Fruit fly (Drosophila melanogaster): Measurements from ENCODE around the gene PK2-R2.

PK2-R2 gene

DNA sequence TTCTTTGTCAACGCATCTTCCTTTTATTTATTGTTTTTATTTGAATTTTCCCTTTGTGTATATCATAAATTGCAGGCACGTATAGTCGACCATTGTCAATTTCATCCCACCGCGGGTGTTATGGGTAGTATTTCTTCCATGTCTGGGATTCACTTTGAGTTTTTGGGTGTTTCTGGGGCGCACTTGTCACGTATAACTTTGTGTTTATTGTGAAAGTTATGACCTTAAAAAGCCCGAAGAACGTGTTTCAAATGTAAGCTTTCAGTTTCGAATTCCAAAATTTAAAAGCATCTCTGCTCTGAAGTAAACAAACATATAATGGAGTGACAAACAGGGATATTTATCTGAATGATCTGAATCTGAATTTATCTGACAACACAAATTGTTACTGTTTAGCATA lies 27.4 kb downstream of the PK2-R2 start:
- TF ChIP-seq Eip75B (GFP tag; optimal IDR thresholded peaks at IDR 0.05) (no peak), Eip78C (GFP tag) (peak; percentile 27), fkh (GFP tag; optimal IDR thresholded peaks at IDR 0.05) (no peak), CG6808 (GFP tag; optimal IDR thresholded peaks at IDR 0.05) (no peak), Blimp-1 (GFP tag; optimal IDR thresholded peaks at IDR 0.05) (no peak), CG3032 (tag; optimal IDR thresholded peaks at IDR 0.05) (no peak)

DNA sequence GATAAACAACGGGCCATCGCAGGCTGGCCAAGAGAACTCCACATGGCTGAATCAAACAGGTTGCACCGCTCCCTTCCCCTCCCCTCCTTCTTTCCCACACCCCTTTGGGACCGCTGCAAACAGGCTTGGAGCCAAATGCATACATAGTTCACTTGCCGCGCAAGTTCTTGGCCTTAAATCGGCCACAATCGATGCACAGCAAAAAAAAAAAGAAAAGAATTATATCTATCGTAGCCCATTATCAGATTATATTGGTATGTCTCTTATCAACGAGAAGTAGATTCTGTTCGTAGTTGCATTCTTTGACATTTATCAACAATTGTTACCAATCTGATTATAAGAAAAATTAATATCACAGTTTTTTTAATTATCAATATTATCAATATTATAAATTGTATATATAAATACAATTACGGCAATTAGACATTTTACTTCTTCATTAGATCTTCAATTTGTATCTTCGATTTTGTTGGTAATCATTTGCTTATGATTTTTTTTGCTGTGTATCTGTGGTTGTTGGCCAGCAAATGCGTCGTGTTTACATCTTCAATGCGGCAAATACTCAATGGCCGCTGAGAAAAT lies 28.6 kb downstream of the PK2-R2 start:
- TF ChIP-seq net (GFP tag; optimal IDR thresholded peaks at IDR 0.05), result peak; percentile 76
- peak; percentile 87 for TF ChIP-seq OdsH (GFP tag; optimal IDR thresholded peaks at IDR 0.05)
- TF ChIP-seq Hr38 (GFP tag; optimal IDR thresholded peaks at IDR 0.05), result no peak
- peak; percentile 91 for TF ChIP-seq CG34406 (GFP tag; optimal IDR thresholded peaks at IDR 0.05)
- TF ChIP-seq Gug (GFP tag; IDR thresholded peaks at IDR 0.05), result peak; percentile 40
- peak; percentile 21 for TF ChIP-seq Ets21C (GFP tag; optimal IDR thresholded peaks at IDR 0.05)
- TF ChIP-seq Hr4 (GFP tag; optimal IDR thresholded peaks at IDR 0.05), result peak; percentile 45
- peak; percentile 59 for TF ChIP-seq CG11902 (GFP tag; optimal IDR thresholded peaks at IDR 0.05)
- peak; percentile 62 for TF ChIP-seq lz (GFP tag; optimal IDR thresholded peaks at IDR 0.05)
- peak; percentile 79 for TF ChIP-seq Met (GFP tag; optimal IDR thresholded peaks at IDR 0.05)
- peak; percentile 43 for TF ChIP-seq dac (GFP tag; optimal IDR thresholded peaks at IDR 0.05)
- peak; percentile 51 for TF ChIP-seq Eip75B (GFP tag; optimal IDR thresholded peaks at IDR 0.05)
- peak; percentile 74 to 78 for TF ChIP-seq ss (GFP tag; optimal IDR thresholded peaks at IDR 0.05)
- peak; percentile 67 for TF ChIP-seq fd59A (GFP tag; optimal IDR thresholded peaks at IDR 0.05)
- peak; percentile 82 for TF ChIP-seq CG3919 (GFP tag; optimal IDR thresholded peaks at IDR 0.05)
- TF ChIP-seq Blimp-1 (GFP tag; optimal IDR thresholded peaks at IDR 0.05), result peak; percentile 58
- no peak for TF ChIP-seq fkh (GFP tag; optimal IDR thresholded peaks at IDR 0.05)
- peak; percentile 40 for TF ChIP-seq CG1621 (tag; optimal IDR thresholded peaks at IDR 0.05)
- TF ChIP-seq CG31627 (GFP tag; optimal IDR thresholded peaks at IDR 0.05), result peak; percentile 62
- TF ChIP-seq CG6276 (GFP tag; optimal IDR thresholded peaks at IDR 0.05), result peak; percentile 87
- peak; percentile 90 for TF ChIP-seq achi (GFP tag; optimal IDR thresholded peaks at IDR 0.05)
- peak; percentile 15 for TF ChIP-seq fd85E (GFP tag; optimal IDR thresholded peaks at IDR 0.05)
- TF ChIP-seq pdm3 (GFP tag; optimal IDR thresholded peaks at IDR 0.05), result peak; percentile 58
- TF ChIP-seq CG10631 (GFP tag; optimal IDR thresholded peaks at IDR 0.05), result peak; percentile 90
- TF ChIP-seq CG8632 (GFP tag; optimal IDR thresholded peaks at IDR 0.05), result peak; percentile 89
- TF ChIP-seq Eip78C (GFP tag), result peak; percentile 93
- peak; percentile 79 for TF ChIP-seq dsx (GFP tag; optimal IDR thresholded peaks at IDR 0.05; ENCODE audit: poor library complexity, severe bottlenecking)
- TF ChIP-seq vri (GFP tag; optimal IDR thresholded peaks at IDR 0.05), result peak; percentile 25
- TF ChIP-seq Sox14 (GFP tag; optimal IDR thresholded peaks at IDR 0.05), result peak; percentile 68
- peak; percentile 63 for TF ChIP-seq CG7368 (GFP tag; optimal IDR thresholded peaks at IDR 0.05)
- peak; percentile 63 for TF ChIP-seq Smox (GFP tag; optimal IDR thresholded peaks at IDR 0.05)
- peak; percentile 63 for TF ChIP-seq Sox102F (GFP tag; optimal IDR thresholded peaks at IDR 0.05)
- peak; percentile 87 for TF ChIP-seq Ets96B (tag; optimal IDR thresholded peaks at IDR 0.05)
- TF ChIP-seq svp (GFP tag), result peak; percentile 88
- TF ChIP-seq acj6 (GFP tag; optimal IDR thresholded peaks at IDR 0.05), result peak; percentile 85
- TF ChIP-seq Sox15 (GFP tag; optimal IDR thresholded peaks at IDR 0.05), result peak; percentile 61
- peak; percentile 77 for TF ChIP-seq CG9139 (GFP tag; optimal IDR thresholded peaks at IDR 0.05)
- peak; percentile 70 for TF ChIP-seq CG8319 (GFP tag; optimal IDR thresholded peaks at IDR 0.05)
- peak; percentile 94 for TF ChIP-seq CG32006 (GFP tag; optimal IDR thresholded peaks at IDR 0.05)
- peak; percentile 79 for TF ChIP-seq CG15336 (GFP tag; IDR thresholded peaks at IDR 0.05)
- peak; percentile 79 for TF ChIP-seq CG6854 (GFP tag; optimal IDR thresholded peaks at IDR 0.05)
- TF ChIP-seq topi (GFP tag; optimal IDR thresholded peaks at IDR 0.05), result peak; percentile 75
- TF ChIP-seq salr (GFP tag; optimal IDR thresholded peaks at IDR 0.05), result peak; percentile 31 to 94
- TF ChIP-seq CG4318 (GFP tag; optimal IDR thresholded peaks at IDR 0.05), result peak; percentile 87
- TF ChIP-seq CG6808 (GFP tag; optimal IDR thresholded peaks at IDR 0.05), result peak; percentile 83
- peak; percentile 88 for TF ChIP-seq esn (GFP tag; optimal IDR thresholded peaks at IDR 0.05)
- TF ChIP-seq cyc (GFP tag; optimal IDR thresholded peaks at IDR 0.05), result peak; percentile 61
